Fruit fly (Drosophila melanogaster): ENCODE results near the gene CG3337.

DNA sequence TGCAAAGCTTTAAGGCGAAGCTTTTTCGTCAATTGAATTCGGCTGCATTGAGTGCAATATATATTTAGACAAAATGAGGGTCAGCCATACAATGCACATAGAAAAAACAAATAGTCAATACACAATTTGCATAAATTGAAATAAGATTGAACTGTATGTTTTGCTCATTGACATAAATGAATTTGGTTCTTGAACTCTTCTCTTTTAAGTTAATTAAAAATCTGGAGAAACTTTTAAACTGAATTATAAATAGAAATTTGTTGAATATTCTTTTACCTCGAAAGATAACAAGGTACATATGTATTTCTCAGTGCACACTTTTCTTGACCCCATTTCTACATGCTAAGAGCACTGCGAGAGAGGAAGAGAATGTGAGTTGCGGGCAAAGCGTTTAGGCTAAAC, 17.1 kb downstream of the CG3337 start:
- TF ChIP-seq Hnf4 (GFP tag; optimal IDR thresholded peaks at IDR 0.05) (no peak), HLH106 (tag; optimal IDR thresholded peaks at IDR 0.05) (no peak), N (GFP tag; optimal IDR thresholded peaks at IDR 0.05) (no peak), OdsH (GFP tag; optimal IDR thresholded peaks at IDR 0.05) (no peak), GATAd (GFP tag; optimal IDR thresholded peaks at IDR 0.05) (no peak)
